Fruit fly (Drosophila melanogaster) S2 (cell line): ENCODE results near the gene Sry-beta.

Source experiments
- CG8478 ChIP-seq: fragments of >200 bp; optimal IDR thresholded peaks from 2 replicates; lab custom pipeline; 2018
- CTCF ChIP-seq, 2 experiments: fragments of >200 bp; optimal IDR thresholded peaks; 2 replicates each; lab custom pipeline; 2018

DNA sequence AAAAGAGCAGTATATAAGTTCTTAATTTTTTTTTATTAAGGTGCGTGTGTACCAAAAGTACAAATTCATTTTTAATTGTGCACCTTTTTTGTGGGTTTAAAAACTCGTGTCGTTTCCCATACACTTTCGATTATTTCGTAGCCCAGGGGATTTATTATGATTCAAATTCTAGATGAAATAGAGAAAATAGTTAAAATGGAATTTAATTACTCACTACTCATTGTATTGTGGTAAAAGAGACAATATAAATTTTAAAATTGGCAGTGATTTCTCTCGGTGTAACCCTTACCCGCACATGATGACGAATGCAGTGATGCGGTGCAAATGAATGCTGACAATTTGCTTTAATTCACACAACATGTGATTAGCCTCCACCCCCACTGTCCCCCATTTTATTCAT, 43.7 kb downstream of the Sry-beta start:
- TF ChIP-seq CTCF (optimal IDR thresholded peaks at IDR 0.05; lab: Kevin White, UChicago) (no peak), CG8478 (no peak)
